Fruit fly (Drosophila melanogaster) whole organism, prepupa: ENCODE results near the gene CG43702.

Experiments used
- CG10631 ChIP-seq: fragments of 200-800 bp; sonication (Bioruptor generic); optimal IDR thresholded peaks from 2 replicates; lab custom pipeline; 2016; ENCODE audit warnings: missing biosample characterization, missing genetic modification characterization
- CG15336 ChIP-seq: fragments of 200-800 bp; sonication (Bioruptor generic); IDR thresholded peaks from 2 replicates; pipeline ENCODE4 v1.3.6; 2022; ENCODE audit warnings: missing biosample characterization, missing genetic modification characterization
- CG1621 ChIP-seq: fragments of 200-800 bp; sonication (Bioruptor generic); optimal IDR thresholded peaks from 3 replicates; lab custom pipeline; 2018; ENCODE audit warnings: missing biosample characterization, mild to moderate bottlenecking, missing genetic modification characterization
- CG16779 ChIP-seq: fragments of 200-800 bp; sonication (Bioruptor generic); optimal IDR thresholded peaks from 3 replicates; lab custom pipeline; 2017; ENCODE audit warnings: missing biosample characterization, mild to moderate bottlenecking, missing genetic modification characterization
- CG31627 ChIP-seq: fragments of 200-800 bp; sonication (Bioruptor generic); optimal IDR thresholded peaks from 3 replicates; lab custom pipeline; 2016; ENCODE audit warnings: missing biosample characterization, missing genetic modification characterization
- CG6163 ChIP-seq: fragments of 200-800 bp; sonication (Bioruptor generic); IDR thresholded peaks from 3 replicates; pipeline ENCODE4 v1.3.6; 2022; ENCODE audit warnings: missing biosample characterization, missing genetic modification characterization
- CG6276 ChIP-seq: fragments of 200-800 bp; sonication (Bioruptor generic); optimal IDR thresholded peaks from 2 replicates; lab custom pipeline; 2017; ENCODE audit warnings: missing biosample characterization, mild to moderate bottlenecking, missing genetic modification characterization
- CG6808 ChIP-seq: fragments of 200-800 bp; sonication (Bioruptor generic); optimal IDR thresholded peaks from 3 replicates; lab custom pipeline; 2017; ENCODE audit warnings: missing biosample characterization, missing genetic modification characterization, mild to moderate bottlenecking, moderate library complexity, missing genetic modification reagents
- CG6854 ChIP-seq: fragments of 200-800 bp; sonication (Bioruptor generic); optimal IDR thresholded peaks from 2 replicates; lab custom pipeline; 2017; ENCODE audit warnings: missing biosample characterization, mild to moderate bottlenecking, missing genetic modification characterization
- CG8632 ChIP-seq: fragments of 200-800 bp; sonication (Bioruptor generic); optimal IDR thresholded peaks from 3 replicates; lab custom pipeline; 2016; ENCODE audit warnings: missing biosample characterization, missing genetic modification characterization
- CG9139 ChIP-seq: fragments of 200-800 bp; sonication (Bioruptor generic); optimal IDR thresholded peaks from 3 replicates; lab custom pipeline; 2017; ENCODE audit warnings: missing biosample characterization, mild to moderate bottlenecking, missing genetic modification characterization
- Eip78C ChIP-seq: fragments of 200-800 bp; sonication (Bioruptor generic); peaks from one replicate; lab custom pipeline; 2016; ENCODE audit warnings: missing biosample characterization, missing genetic modification characterization
- Ets21C ChIP-seq: fragments of 200-800 bp; sonication (Bioruptor generic); optimal IDR thresholded peaks from 3 replicates; lab custom pipeline; 2016; ENCODE audit warnings: missing biosample characterization, missing genetic modification characterization
- Ets96B ChIP-seq: fragments of 200-800 bp; optimal IDR thresholded peaks from 2 replicates; lab custom pipeline; 2019; ENCODE audit warnings: missing biosample characterization, mild to moderate bottlenecking, missing genetic modification characterization, moderate library complexity
- Gug ChIP-seq: fragments of 200-800 bp; sonication (Bioruptor generic); IDR thresholded peaks from 2 replicates; pipeline ENCODE4 v1.3.6; 2022; ENCODE audit warnings: missing biosample characterization, missing genetic modification characterization
- Hr39 ChIP-seq: fragments of 200-800 bp; sonication (Bioruptor generic); optimal IDR thresholded peaks from 2 replicates; lab custom pipeline; 2016; ENCODE audit warnings: missing biosample characterization, missing genetic modification characterization
- Lpt ChIP-seq: fragments of 200-800 bp; sonication (Bioruptor generic); optimal IDR thresholded peaks from 3 replicates; lab custom pipeline; 2016; ENCODE audit warnings: missing biosample characterization, missing genetic modification characterization
- Met ChIP-seq: fragments of 200-800 bp; sonication (Bioruptor generic); optimal IDR thresholded peaks from 3 replicates; lab custom pipeline; 2016; ENCODE audit warnings: missing biosample characterization, missing genetic modification characterization
- OdsH ChIP-seq: fragments of 200-800 bp; sonication (Bioruptor generic); optimal IDR thresholded peaks from 3 replicates; lab custom pipeline; 2016; ENCODE audit warnings: missing biosample characterization, missing genetic modification characterization
- Sox102F ChIP-seq: fragments of 200-800 bp; sonication (Bioruptor generic); optimal IDR thresholded peaks from 2 replicates; lab custom pipeline; 2016; ENCODE audit warnings: missing biosample characterization, mild to moderate bottlenecking, missing genetic modification characterization
- achi ChIP-seq: fragments of 200-800 bp; sonication (Bioruptor generic); optimal IDR thresholded peaks from 3 replicates; lab custom pipeline; 2016; ENCODE audit warnings: missing biosample characterization, missing genetic modification characterization
- dac ChIP-seq: fragments of 200-800 bp; sonication (Bioruptor generic); optimal IDR thresholded peaks from 2 replicates; lab custom pipeline; 2017; ENCODE audit warnings: missing biosample characterization, mild to moderate bottlenecking, missing genetic modification characterization
- eg ChIP-seq: fragments of 200-800 bp; sonication (Bioruptor generic); IDR thresholded peaks from 3 replicates; pipeline ENCODE4 v1.3.6; 2022; ENCODE audit warnings: missing biosample characterization, missing genetic modification characterization
- esn ChIP-seq: fragments of 200-800 bp; sonication (Bioruptor generic); optimal IDR thresholded peaks from 2 replicates; lab custom pipeline; 2016; ENCODE audit warnings: missing biosample characterization, mild to moderate bottlenecking, missing genetic modification characterization, moderate library complexity
- fd59A ChIP-seq: fragments of 200-800 bp; sonication (Bioruptor generic); optimal IDR thresholded peaks from 2 replicates; lab custom pipeline; 2017; ENCODE audit warnings: missing biosample characterization, mild to moderate bottlenecking, missing genetic modification characterization, missing genetic modification reagents
- fd85E ChIP-seq: fragments of 200-800 bp; sonication (Bioruptor generic); optimal IDR thresholded peaks from 3 replicates; lab custom pipeline; 2016; ENCODE audit warnings: missing biosample characterization, missing genetic modification characterization
- fkh ChIP-seq: fragments of 200-800 bp; sonication (Bioruptor generic); optimal IDR thresholded peaks from 3 replicates; lab custom pipeline; 2017; ENCODE audit warnings: missing biosample characterization, mild to moderate bottlenecking, missing genetic modification characterization, moderate library complexity
- lz ChIP-seq: fragments of 200-800 bp; sonication (Bioruptor generic); optimal IDR thresholded peaks from 3 replicates; lab custom pipeline; 2016; ENCODE audit warnings: missing biosample characterization, missing genetic modification characterization
- net ChIP-seq: fragments of 200-800 bp; sonication (Bioruptor generic); optimal IDR thresholded peaks from 3 replicates; lab custom pipeline; 2016; ENCODE audit warnings: missing biosample characterization, missing genetic modification characterization
- salr ChIP-seq, 2 experiments: fragments of 200-800 bp; sonication (Bioruptor generic); optimal IDR thresholded peaks; 3 replicates each; lab custom pipeline; 2016 to 2018; ENCODE audit warnings: missing biosample characterization in 2 of 2, missing genetic modification characterization in 2 of 2, mild to moderate bottlenecking in 1 of 2
- ss ChIP-seq, 2 experiments: fragments of 200-800 bp; sonication (Bioruptor generic); optimal IDR thresholded peaks; 2 replicates in 1 of 2; 3 replicates in 1 of 2; lab custom pipeline; 2017 to 2018; ENCODE audit warnings: mild to moderate bottlenecking in 2 of 2, missing biosample characterization in 2 of 2, missing genetic modification characterization in 2 of 2, moderate library complexity in 1 of 2
- svp ChIP-seq: fragments of 200-800 bp; sonication (Bioruptor generic); peaks from one replicate; lab custom pipeline; 2016; ENCODE audit warnings: missing biosample characterization, missing genetic modification characterization
- topi ChIP-seq: fragments of 200-800 bp; sonication (Bioruptor generic); optimal IDR thresholded peaks from 3 replicates; lab custom pipeline; 2016; ENCODE audit warnings: missing biosample characterization, missing genetic modification characterization

CG43702 gene

DNA sequence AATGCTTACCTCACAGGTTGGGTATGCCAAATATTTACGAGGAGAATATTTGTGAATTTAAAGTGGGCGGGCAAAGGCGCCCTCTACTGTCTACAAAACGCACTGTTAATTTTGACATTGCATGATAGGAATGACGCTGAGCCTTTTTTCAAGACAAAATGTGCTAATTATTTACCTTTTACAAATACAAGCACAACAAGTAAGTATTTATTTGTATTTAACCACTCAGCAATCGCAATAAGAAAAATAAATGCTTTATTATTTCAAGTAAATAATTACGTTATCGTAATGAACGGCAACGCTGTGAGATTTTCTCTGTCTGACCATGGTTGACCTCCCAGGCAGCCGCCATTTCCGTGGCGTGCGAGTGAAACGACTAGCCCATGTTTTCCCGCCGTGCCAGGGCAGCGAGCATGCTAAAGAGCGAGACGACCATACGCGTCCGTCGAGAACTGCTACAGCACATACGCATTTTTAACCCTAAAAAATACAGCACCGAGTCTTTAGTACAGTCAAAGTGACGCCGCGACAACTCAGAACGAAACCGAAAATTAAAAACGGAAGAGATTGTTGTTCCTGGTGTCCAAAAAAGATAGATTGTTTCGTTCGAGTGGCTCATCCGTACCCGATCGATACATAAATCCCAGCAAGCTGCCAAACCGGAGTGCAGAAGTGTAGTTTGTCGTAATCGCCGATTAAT is 12.7 kb upstream of the CG43702 start, which contains the start of the genes CG12974 and pzg (continued):
- TF ChIP-seq fd85E (GFP tag; lab: Kevin White, UChicago) (peak; percentile 49), Ets21C (GFP tag; lab: Kevin White, UChicago) (peak; percentile 64), lz (peak; percentile 63), CG1621 (tag; lab: Kevin White, UChicago) (peak; percentile 65), CG8632 (GFP tag; lab: Kevin White, UChicago) (peak; percentile 27), CG6163 (peak; percentile 55; the same call in 1 of the 3 replicates), CG15336 (GFP tag; lab: Robert Waterston, UW) (no peak), Gug (no peak), Hr39 (GFP tag; lab: Kevin White, UChicago) (peak; percentile 74), Lpt (GFP tag; lab: Kevin White, UChicago) (no peak), Ets96B (tag; lab: Kevin White, UChicago) (peak; percentile 17), svp (GFP tag; lab: Kevin White, UChicago) (peak; percentile 93), fkh (GFP tag; lab: Kevin White, UChicago) (peak; percentile 70), eg (GFP tag; lab: Robert Waterston, UW) (peak; percentile 66), Met (GFP tag; lab: Kevin White, UChicago) (no peak), dac (no peak), achi (GFP tag; lab: Kevin White, UChicago) (peak; percentile 50), ss (GFP tag; optimal IDR thresholded peaks at IDR 0.05; lab: Kevin White, UChicago) (no peak), CG10631 (GFP tag; lab: Kevin White, UChicago) (peak; percentile 33), salr (GFP tag; optimal IDR thresholded peaks at IDR 0.05; lab: Kevin White, UChicago) (peak in 1 of 2 experiments; percentile 32)

DNA sequence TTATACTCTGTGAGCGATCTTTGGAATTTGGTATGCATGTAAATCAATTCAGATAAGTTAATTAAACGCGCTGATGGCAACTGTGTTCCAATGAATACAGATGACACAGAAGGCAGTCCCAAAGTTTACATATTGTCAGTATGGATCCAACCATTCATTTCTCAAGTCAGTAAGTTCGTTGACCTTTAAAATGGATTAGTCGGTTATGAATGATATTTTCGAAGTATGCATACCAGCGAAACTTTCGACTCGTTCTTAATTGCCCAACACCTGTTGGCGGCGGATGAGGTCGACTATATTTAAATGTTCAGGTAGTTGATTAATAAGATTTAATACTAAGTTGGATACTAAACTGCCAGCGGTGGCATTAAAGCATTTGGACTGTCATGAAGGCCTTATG is 8.1 kb upstream of the CG43702 start:
- TF ChIP-seq CG16779 (tag; lab: Kevin White, UChicago) (no peak), Eip78C (GFP tag; lab: Kevin White, UChicago) (peak; percentile 2)

DNA sequence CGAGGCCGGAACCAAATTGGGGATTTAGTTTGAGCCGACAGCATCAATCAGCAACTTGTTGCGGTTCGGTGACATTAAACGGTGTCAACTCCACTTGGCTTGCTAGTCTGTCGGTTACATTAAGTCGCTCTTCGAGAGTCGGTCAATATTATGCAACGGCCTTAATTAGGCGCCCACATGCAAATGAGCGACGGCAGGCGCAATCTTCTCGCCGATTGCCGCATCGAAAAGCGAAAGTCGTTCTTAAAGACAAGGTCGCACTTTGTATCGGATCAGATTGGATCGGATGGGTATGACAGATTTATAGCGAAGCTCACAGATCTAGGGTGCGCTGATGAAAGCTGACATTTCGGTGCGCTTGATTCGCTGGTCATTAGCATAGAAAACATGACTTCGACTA is 7.4 kb upstream of the CG43702 start:
- no peak for TF ChIP-seq topi (GFP tag; lab: Kevin White, UChicago)
- TF ChIP-seq Met (GFP tag; lab: Kevin White, UChicago) = no peak
- TF ChIP-seq CG9139 (GFP tag; lab: Kevin White, UChicago) = no peak
- no peak for TF ChIP-seq fd59A (GFP tag; lab: Kevin White, UChicago)
- no peak for TF ChIP-seq CG6276

DNA sequence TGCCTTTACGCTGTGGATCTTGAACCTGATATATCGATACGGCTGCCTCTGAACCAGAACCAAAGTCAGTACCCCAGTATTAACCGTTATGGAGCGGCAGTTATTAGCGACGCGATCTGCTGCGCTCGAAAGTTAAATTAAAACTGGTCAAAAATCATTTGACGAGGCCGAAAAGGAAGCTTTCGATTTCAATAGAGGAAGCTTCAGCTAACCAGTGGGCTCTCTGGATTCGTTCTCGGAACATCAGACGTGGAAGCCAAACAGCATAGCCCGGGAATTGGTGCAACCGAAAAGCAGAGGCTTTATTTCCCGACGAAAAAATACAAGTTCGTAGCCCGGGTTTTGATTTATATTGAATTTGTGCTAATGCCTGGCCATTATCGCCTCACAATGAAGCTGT is 5.8 kb upstream of the CG43702 start, which contains the start of gene Cpr78Ca:
Gene Cpr78Ca, minus strand, starts transcription at position 101 of the 400 bp plus-strand sequence.
- TF ChIP-seq net (GFP tag; lab: Kevin White, UChicago) (no peak), esn (GFP tag; lab: Kevin White, UChicago) (no peak), CG6854 (no peak), OdsH (GFP tag; lab: Kevin White, UChicago) (no peak), Sox102F (GFP tag; lab: Kevin White, UChicago) (no peak), CG6276 (no peak), CG6808 (GFP tag; lab: Kevin White, UChicago) (no peak), CG6163 (no peak), Lpt (GFP tag; lab: Kevin White, UChicago) (no peak), Eip78C (GFP tag; lab: Kevin White, UChicago) (no peak), CG31627 (GFP tag; lab: Kevin White, UChicago) (no peak), dac (no peak), CG15336 (GFP tag; lab: Robert Waterston, UW) (no peak)
- TF ChIP-seq, all 60 proteins: peak for 0
